Worm (Caenorhabditis elegans) whole organism, L3 larva: ENCODE measurements around the gene F08D12.7.

Source experiments
- ZK546.5 ChIP-seq: sonication (generic microtip); optimal IDR thresholded peaks from 2 replicates; lab custom pipeline; 2017; ENCODE audit warnings: missing biosample characterization, missing genetic modification characterization
- egl-27 ChIP-seq: sonication (generic microtip); optimal IDR thresholded peaks from 4 replicates; lab custom pipeline; 2017; ENCODE audit warnings: missing biosample characterization, missing genetic modification reagents, missing genetic modification characterization
- nhr-76 ChIP-seq: fragments of 150-350 bp; sonication (generic microtip); optimal IDR thresholded peaks from 5 replicates; lab custom pipeline; 2014; ENCODE audit warnings: missing biosample characterization, missing genetic modification characterization
- skn-1 ChIP-seq: fragments of 150-350 bp; optimal IDR thresholded peaks from 2 replicates; lab custom pipeline; 2014; ENCODE audit warnings: missing biosample characterization, missing genetic modification characterization
- tbx-2 ChIP-seq: sonication (generic microtip); optimal IDR thresholded peaks from 2 replicates; lab custom pipeline; 2016; ENCODE audit warnings: mild to moderate bottlenecking, missing genetic modification characterization, missing compliant biosample characterization
- unc-62 ChIP-seq: fragments of 150-350 bp; sonication (generic microtip); optimal IDR thresholded peaks from 4 replicates; lab custom pipeline; 2014; ENCODE audit warnings: missing biosample characterization, missing genetic modification reagents, missing genetic modification characterization

- TF ChIP-seq ZK546.5 (tag; lab: Kevin White, UChicago) = no peak
- TF ChIP-seq egl-27 (tag; lab: Kevin White, UChicago) = no peak
- no peak for TF ChIP-seq nhr-76 (tag; lab: Kevin White, UChicago)
- no peak for TF ChIP-seq tbx-2
- no peak for TF ChIP-seq unc-62
- TF ChIP-seq skn-1 (tag; lab: Kevin White, UChicago) = no peak
Observed at ce11 chrII:2780804-2781203, 11.9 kb upstream of the F08D12.7 start.
